Fruit fly (Drosophila melanogaster): ENCODE results near the gene CG4375.
A peak's percentile ranks its signal among the peaks of the same experiment; 100 is the strongest.

Gene CG4375

dm6 chr2L:1068517-1069107 is 41.9 kb upstream of the CG4375 start (continued):
- no peak for TF ChIP-seq HLH54F (GFP tag; optimal IDR thresholded peaks at IDR 0.05)
- TF ChIP-seq unpg (GFP tag; optimal IDR thresholded peaks at IDR 0.05) = no peak
- TF ChIP-seq pros (GFP tag; optimal IDR thresholded peaks at IDR 0.05) = peak; percentile 48
- no peak for TF ChIP-seq CG14050 (GFP tag; IDR thresholded peaks at IDR 0.05)
- no peak for TF ChIP-seq GATAe (GFP tag; conservative IDR thresholded peaks at IDR 0.05)
- no peak for TF ChIP-seq CG4854 (GFP tag; optimal IDR thresholded peaks at IDR 0.05)
- TF ChIP-seq da (GFP tag; optimal IDR thresholded peaks at IDR 0.05) = no peak
- TF ChIP-seq CG12659 (GFP tag; optimal IDR thresholded peaks at IDR 0.05) = no peak
- TF ChIP-seq eve (GFP tag; optimal IDR thresholded peaks at IDR 0.05) = no peak
- TF ChIP-seq shn (GFP tag; optimal IDR thresholded peaks at IDR 0.05) = no peak

dm6 chr2L:1068004-1068403 is 41.3 kb upstream of the CG4375 start:
- TF ChIP-seq gsb-n (tag; optimal IDR thresholded peaks at IDR 0.05) = peak; percentile 58
- TF ChIP-seq vfl (GFP tag; optimal IDR thresholded peaks at IDR 0.05) = no peak
- TF ChIP-seq CG8944 (GFP tag; optimal IDR thresholded peaks at IDR 0.05) = no peak
- peak; percentile 16 for TF ChIP-seq odd (GFP tag; optimal IDR thresholded peaks at IDR 0.05)
- TF ChIP-seq oc (tag; optimal IDR thresholded peaks at IDR 0.05) = peak; percentile 4
- 0 out of 2 replicates have a peak, but pooled peaks have one; percentile 28 for TF ChIP-seq CG32767 (GFP tag; IDR thresholded peaks at IDR 0.05)
- no peak for TF ChIP-seq prd (optimal IDR thresholded peaks at IDR 0.05)
- peak; percentile 13; the same call in 1 of the 3 replicates for TF ChIP-seq prd (GFP tag; IDR thresholded peaks at IDR 0.05)
- TF ChIP-seq kni (GFP tag; optimal IDR thresholded peaks at IDR 0.05) = peak; percentile 22
- TF ChIP-seq tll (GFP tag; optimal IDR thresholded peaks at IDR 0.05) = peak in 1 of 2 experiments; percentile 75
- TF ChIP-seq H15 (GFP tag; IDR thresholded peaks at IDR 0.05) = no peak
- TF ChIP-seq zen (tag; optimal IDR thresholded peaks at IDR 0.05) = peak; percentile 65
- peak; percentile 82 for TF ChIP-seq D (optimal IDR thresholded peaks at IDR 0.05)
- no peak for TF ChIP-seq D (GFP tag; optimal IDR thresholded peaks at IDR 0.05)
- TF ChIP-seq CG2199 (GFP tag; IDR thresholded peaks at IDR 0.05) = peak; percentile 75; the same call in 2 of the 3 replicates
- TF ChIP-seq ac (GFP tag; optimal IDR thresholded peaks at IDR 0.05) = peak; percentile 4
- TF ChIP-seq CG2129 (GFP tag; IDR thresholded peaks at IDR 0.05; ENCODE audit: partially characterized antibody) = no peak
- no peak for TF ChIP-seq ewg (GFP tag; optimal IDR thresholded peaks at IDR 0.05)
- no peak for TF ChIP-seq Dip3 (GFP tag; optimal IDR thresholded peaks at IDR 0.05)
- no peak for TF ChIP-seq sim (GFP tag; IDR thresholded peaks at IDR 0.05)
- peak; percentile 29 for TF ChIP-seq grn (GFP tag; optimal IDR thresholded peaks at IDR 0.05)
- TF ChIP-seq CG4707 (GFP tag; optimal IDR thresholded peaks at IDR 0.05) = no peak
- peak; percentile 85 for TF ChIP-seq CG15479 (GFP tag; optimal IDR thresholded peaks at IDR 0.05)
- TF ChIP-seq cg (GFP tag; optimal IDR thresholded peaks at IDR 0.05) = peak; percentile 2
- no peak for TF ChIP-seq Hey (tag; optimal IDR thresholded peaks at IDR 0.05)
- peak in 1 of 2 experiments; percentile 34 for TF ChIP-seq insv (GFP tag; optimal IDR thresholded peaks at IDR 0.05)
- TF ChIP-seq Xrp1 (GFP tag; IDR thresholded peaks at IDR 0.05) = 0 out of 2 replicates have a peak, but pooled peaks have one; percentile 3

- TF ChIP-seq Six4 (GFP tag; optimal IDR thresholded peaks at IDR 0.05) (no peak), tll (GFP tag; optimal IDR thresholded peaks at IDR 0.05) (peak in 1 of 2 experiments; percentile 75), tgo (GFP tag; IDR thresholded peaks at IDR 0.05) (no peak), nau (GFP tag; optimal IDR thresholded peaks at IDR 0.05) (no peak), CG31224 (GFP tag; IDR thresholded peaks at IDR 0.05) (no peak), bcd (GFP tag; optimal IDR thresholded peaks at IDR 0.05) (no peak), CG7357 (GFP tag; IDR thresholded peaks at IDR 0.05) (no peak), CG7987 (GFP tag; optimal IDR thresholded peaks at IDR 0.05) (no peak), CG2202 (tag; optimal IDR thresholded peaks at IDR 0.05) (no peak), twi (tag; optimal IDR thresholded peaks at IDR 0.05) (peak; percentile 26), dmrt99B (tag; optimal IDR thresholded peaks at IDR 0.05) (no peak), CkIIα-i1 (GFP tag; IDR thresholded peaks at IDR 0.05) (no peak), CG10979 (tag; optimal IDR thresholded peaks at IDR 0.05) (no peak), CG11696 (GFP tag; IDR thresholded peaks at IDR 0.05) (no peak), tap (tag; optimal IDR thresholded peaks at IDR 0.05) (no peak)
These were observed 39.6 kb upstream of the CG4375 start for dm6 chr2L:1066330-1066729.

Data from whole organism, embryonic.